Fruit fly (Drosophila melanogaster): ENCODE measurements around the gene mRRF1.

The mRRF1 gene

dm6 chr3L:9366850-9367430, 2.8 kb downstream of the mRRF1 start, which contains the start of the genes Klp67A and CG4452 (continued):
- TF ChIP-seq Abd-B (GFP tag; optimal IDR thresholded peaks at IDR 0.05) (no peak), CG32264 (GFP tag; optimal IDR thresholded peaks at IDR 0.05) (no peak)

dm6 chr3L:9367431-9367867, 3.3 kb downstream of the mRRF1 start:
- no peak for TF ChIP-seq N (GFP tag; optimal IDR thresholded peaks at IDR 0.05)
- peak; percentile 22 for TF ChIP-seq Sp1 (GFP tag; optimal IDR thresholded peaks at IDR 0.05)
- no peak for TF ChIP-seq OdsH (GFP tag; optimal IDR thresholded peaks at IDR 0.05)
- TF ChIP-seq foxo (GFP tag; optimal IDR thresholded peaks at IDR 0.05) = no peak
- no peak for TF ChIP-seq ey (GFP tag; optimal IDR thresholded peaks at IDR 0.05)
- TF ChIP-seq Rel (GFP tag; optimal IDR thresholded peaks at IDR 0.05) = no peak
- peak; percentile 88 for TF ChIP-seq Rel (tag; optimal IDR thresholded peaks at IDR 0.05)

- no peak for TF ChIP-seq br (GFP tag; optimal IDR thresholded peaks at IDR 0.05)
- no peak for TF ChIP-seq pan (optimal IDR thresholded peaks at IDR 0.05)
- TF ChIP-seq N (GFP tag; optimal IDR thresholded peaks at IDR 0.05) = no peak
- TF ChIP-seq GATAd (GFP tag; optimal IDR thresholded peaks at IDR 0.05) = no peak
- TF ChIP-seq dmrt93B (GFP tag; optimal IDR thresholded peaks at IDR 0.05) = no peak
- no peak for TF ChIP-seq jim (GFP tag; optimal IDR thresholded peaks at IDR 0.05)
- no peak for TF ChIP-seq h (GFP tag; optimal IDR thresholded peaks at IDR 0.05)
- no peak for TF ChIP-seq psq (GFP tag; optimal IDR thresholded peaks at IDR 0.05)
- TF ChIP-seq foxo (GFP tag; optimal IDR thresholded peaks at IDR 0.05) = no peak
These were observed 4.5 kb downstream of the mRRF1 start for dm6 chr3L:9368665-9369064.

dm6 chr3L:9370907-9371365, 6.8 kb downstream of the mRRF1 start, which contains the start of gene Fdx1:
TSS of gene Fdx1 (minus strand) at chr3L:9371238.
- TF ChIP-seq OdsH (GFP tag; optimal IDR thresholded peaks at IDR 0.05) (peak; percentile 43), psq (GFP tag; optimal IDR thresholded peaks at IDR 0.05) (peak; percentile 39), brk (GFP tag; optimal IDR thresholded peaks at IDR 0.05) (peak; percentile 61), N (GFP tag; optimal IDR thresholded peaks at IDR 0.05) (no peak), Vsx2 (GFP tag; optimal IDR thresholded peaks at IDR 0.05; ENCODE audit: partially characterized antibody) (no peak), rgr (GFP tag; optimal IDR thresholded peaks at IDR 0.05) (peak; percentile 43), Hr83 (GFP tag; optimal IDR thresholded peaks at IDR 0.05; ENCODE audit: poor library complexity, severe bottlenecking) (no peak), Sp1 (GFP tag; optimal IDR thresholded peaks at IDR 0.05) (peak; percentile 54), h (GFP tag; optimal IDR thresholded peaks at IDR 0.05) (peak; percentile 40), Jra (GFP tag; optimal IDR thresholded peaks at IDR 0.05) (peak; percentile 51), sv (GFP tag; optimal IDR thresholded peaks at IDR 0.05) (peak; percentile 43), dmrt93B (GFP tag; optimal IDR thresholded peaks at IDR 0.05) (no peak), Hr78 (GFP tag; optimal IDR thresholded peaks at IDR 0.05) (no peak), lola (GFP tag; optimal IDR thresholded peaks at IDR 0.05) (no peak), dsf (GFP tag; optimal IDR thresholded peaks at IDR 0.05; ENCODE audit: borderline replicate concordance) (peak; percentile 32), tai (GFP tag; optimal IDR thresholded peaks at IDR 0.05) (no peak), sage (GFP tag; optimal IDR thresholded peaks at IDR 0.05) (peak; percentile 30), CG9705 (GFP tag; optimal IDR thresholded peaks at IDR 0.05) (no peak), ey (GFP tag; optimal IDR thresholded peaks at IDR 0.05) (peak; percentile 23), fru (GFP tag; optimal IDR thresholded peaks at IDR 0.05) (no peak), dl (GFP tag; optimal IDR thresholded peaks at IDR 0.05; ENCODE audit: insufficient read depth in 1 of 2, partially characterized antibody in 2 of 2) (no peak), usp (GFP tag; optimal IDR thresholded peaks at IDR 0.05) (no peak), jim (GFP tag; optimal IDR thresholded peaks at IDR 0.05) (no peak), Dfd (GFP tag; optimal IDR thresholded peaks at IDR 0.05) (no peak), pan (optimal IDR thresholded peaks at IDR 0.05) (no peak), Abd-B (GFP tag; optimal IDR thresholded peaks at IDR 0.05) (no peak), woc (GFP tag; optimal IDR thresholded peaks at IDR 0.05) (peak; percentile 61), br (GFP tag; optimal IDR thresholded peaks at IDR 0.05) (peak; percentile 20), CrebA (GFP tag; optimal IDR thresholded peaks at IDR 0.05; ENCODE audit: borderline replicate concordance) (no peak), foxo (GFP tag; optimal IDR thresholded peaks at IDR 0.05) (peak in 1 of 2 experiments; percentile 66), Hnf4 (GFP tag; optimal IDR thresholded peaks at IDR 0.05) (peak; percentile 68), Myc (optimal IDR thresholded peaks at IDR 0.05) (no peak), CG32264 (GFP tag; optimal IDR thresholded peaks at IDR 0.05) (no peak), Rel (GFP tag; optimal IDR thresholded peaks at IDR 0.05) (no peak), Rel (tag; optimal IDR thresholded peaks at IDR 0.05) (peak; percentile 58), Dif (GFP tag; optimal IDR thresholded peaks at IDR 0.05; ENCODE audit: partially characterized antibody) (no peak), Mio (GFP tag; optimal IDR thresholded peaks at IDR 0.05) (no peak), GATAd (GFP tag; optimal IDR thresholded peaks at IDR 0.05) (no peak), HLH106 (tag; optimal IDR thresholded peaks at IDR 0.05) (peak; percentile 56)

All from whole organism, wandering third instar larva.